Worm (Caenorhabditis elegans): ENCODE results near the gene C17E7.13.

- no peak for TF ChIP-seq tab-1 (GFP tag; IDR thresholded peaks at IDR 0.05)
- TF ChIP-seq flt-1 (GFP tag; IDR thresholded peaks at IDR 0.05) = no peak
Observed at ce11 chrV:3922547-3922946, 33.5 kb upstream of the C17E7.13 start.
